Worm (Caenorhabditis elegans) whole organism, L2 larva: ENCODE measurements around the gene F07C4.11.

Experiments used
- R02D3.7 ChIP-seq: fragments of 150-350 bp; optimal IDR thresholded peaks from 2 replicates; lab custom pipeline; 2014; ENCODE audit warnings: missing biosample characterization, missing genetic modification characterization
- ZK546.5 ChIP-seq: sonication (generic microtip); optimal IDR thresholded peaks from 2 replicates; lab custom pipeline; 2017; ENCODE audit warnings: missing biosample characterization, missing genetic modification characterization
- egl-27 ChIP-seq: sonication (generic microtip); optimal IDR thresholded peaks from 3 replicates; lab custom pipeline; 2017; ENCODE audit warnings: missing biosample characterization, missing genetic modification reagents, missing genetic modification characterization
- elt-3 ChIP-seq: sonication (generic microtip); optimal IDR thresholded peaks from 2 replicates; lab custom pipeline; 2017; ENCODE audit warnings: missing biosample characterization, missing genetic modification characterization
- lin-11 ChIP-seq: fragments of 150-350 bp; sonication (generic microtip); optimal IDR thresholded peaks from 2 replicates; lab custom pipeline; 2014; ENCODE audit warnings: missing biosample characterization, missing genetic modification characterization, inconsistent platforms, mixed read lengths
- lin-39 ChIP-seq: fragments of 150-350 bp; optimal IDR thresholded peaks from 2 replicates; lab custom pipeline; 2014; ENCODE audit warnings: missing biosample characterization, missing genetic modification reagents, missing genetic modification characterization
- lsy-2 ChIP-seq, 2 experiments: fragments of 150-350 bp in 1 of 2; sonication (generic microtip) in 1 of 2; optimal IDR thresholded peaks; 2 replicates each; lab custom pipeline; 2014 to 2017; ENCODE audit warnings: missing biosample characterization in 2 of 2, missing genetic modification characterization in 2 of 2
- nhr-12 ChIP-seq: fragments of 150-350 bp; optimal IDR thresholded peaks from 2 replicates; lab custom pipeline; 2014; ENCODE audit warnings: missing biosample characterization, missing genetic modification characterization
- sem-4 ChIP-seq: fragments of 150-350 bp; optimal IDR thresholded peaks from 2 replicates; lab custom pipeline; 2014; ENCODE audit warnings: missing biosample characterization, missing genetic modification reagents, missing genetic modification characterization
- skn-1 ChIP-seq: sonication (generic microtip); optimal IDR thresholded peaks from 2 replicates; lab custom pipeline; 2017; ENCODE audit warnings: missing biosample characterization, missing genetic modification characterization
- sma-3 ChIP-seq: sonication (generic microtip); optimal IDR thresholded peaks from 2 replicates; lab custom pipeline; 2016; ENCODE audit warnings: missing genetic modification reagents, missing genetic modification characterization, missing compliant biosample characterization
- snpc-4 ChIP-seq: fragments of 150-350 bp; optimal IDR thresholded peaks from 2 replicates; lab custom pipeline; 2014; ENCODE audit warnings: missing biosample characterization, missing genetic modification characterization
- unc-62 ChIP-seq: fragments of 150-350 bp; optimal IDR thresholded peaks from 2 replicates; lab custom pipeline; 2014; ENCODE audit warnings: missing biosample characterization, missing genetic modification reagents, missing genetic modification characterization

- TF ChIP-seq lin-39 (tag; lab: Kevin White, UChicago) (no peak), snpc-4 (tag; lab: Kevin White, UChicago) (no peak), sem-4 (tag; lab: Kevin White, UChicago) (no peak), elt-3 (no peak), R02D3.7 (tag; lab: Kevin White, UChicago) (no peak), lin-11 (tag; lab: Kevin White, UChicago) (no peak), unc-62 (GFP tag; lab: Kevin White, UChicago) (no peak), nhr-12 (tag; lab: Kevin White, UChicago) (no peak), lsy-2 (tag; optimal IDR thresholded peaks at IDR 0.05; lab: Kevin White, UChicago) (no peak), ZK546.5 (tag; lab: Kevin White, UChicago) (no peak), sma-3 (GFP tag; lab: Kevin White, UChicago) (no peak), skn-1 (tag; lab: Kevin White, UChicago) (no peak), egl-27 (no peak)
Observed at ce11 chrV:7645454-7645853, 2.1 kb upstream of the F07C4.11 start, which contains the start of gene str-47.
